Worm (Caenorhabditis elegans): ENCODE data around the gene str-13.

DNA sequence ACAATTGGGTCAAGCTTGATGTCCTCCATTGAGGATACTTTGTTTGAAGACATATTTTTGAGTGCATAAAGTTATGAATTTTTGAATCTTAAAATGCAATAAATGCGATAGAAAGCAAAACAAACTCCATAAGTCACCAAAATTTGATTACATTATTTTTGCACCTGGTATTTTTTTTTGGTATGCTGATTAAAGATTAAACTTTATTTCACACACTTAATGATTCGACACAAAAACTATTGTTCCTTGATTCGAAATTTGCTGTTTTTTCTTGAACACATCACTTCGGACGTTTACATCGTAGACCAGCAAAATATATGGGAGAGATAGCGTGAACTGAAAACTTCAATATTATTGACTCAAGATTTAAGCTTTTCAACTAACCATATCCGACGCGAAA, 13.2 kb upstream of the str-13 start, which contains the start of gene srg-61:
- TF ChIP-seq unc-62 (GFP tag; optimal IDR thresholded peaks at IDR 0.05) (no peak), ceh-16 (tag; optimal IDR thresholded peaks at IDR 0.05) (no peak), daf-12 (tag; optimal IDR thresholded peaks at IDR 0.05) (no peak), mdl-1 (tag; optimal IDR thresholded peaks at IDR 0.05) (no peak), pqm-1 (tag; optimal IDR thresholded peaks at IDR 0.05) (no peak), lsy-12 (tag; optimal IDR thresholded peaks at IDR 0.05) (no peak), unc-39 (tag; optimal IDR thresholded peaks at IDR 0.05) (no peak), egl-27 (tag; optimal IDR thresholded peaks at IDR 0.05) (no peak), sea-2 (GFP tag; optimal IDR thresholded peaks at IDR 0.05) (no peak), ama-1 (optimal IDR thresholded peaks at IDR 0.05) (no peak), ceh-82 (tag; optimal IDR thresholded peaks at IDR 0.05) (no peak), nhr-77 (tag; optimal IDR thresholded peaks at IDR 0.05) (no peak), nhr-76 (tag; optimal IDR thresholded peaks at IDR 0.05) (no peak), elt-3 (tag; optimal IDR thresholded peaks at IDR 0.05) (no peak)
